Fruit fly (Drosophila melanogaster): Measurements from ENCODE around the gene CG34015.

- TF ChIP-seq CG4730 (GFP tag; IDR thresholded peaks at IDR 0.05) (no peak), Max (GFP tag; optimal IDR thresholded peaks at IDR 0.05) (peak; percentile 60), tio (GFP tag; optimal IDR thresholded peaks at IDR 0.05) (no peak), Optix (GFP tag; IDR thresholded peaks at IDR 0.05) (no peak), oc (tag; optimal IDR thresholded peaks at IDR 0.05) (no peak), dmrt11E (tag; optimal IDR thresholded peaks at IDR 0.05) (peak; percentile 28), lola (GFP tag; optimal IDR thresholded peaks at IDR 0.05) (peak in 1 of 3 experiments; percentile 35), Lhr (GFP tag; optimal IDR thresholded peaks at IDR 0.05) (no peak)
Measured at dm6 chrX:16441245-16441644, 6.9 kb downstream of the CG34015 start, which contains the start of the genes Cdc50 and rngo.
